Fruit fly (Drosophila melanogaster) whole organism, adult: ENCODE measurements around the gene CG31457.

Experiments
- CG7045 ChIP-seq: fragments of 200-800 bp; sonication (Bioruptor generic); optimal IDR thresholded peaks from 2 replicates; lab custom pipeline; 2017; ENCODE audit warnings: missing biosample characterization, mild to moderate bottlenecking, missing genetic modification characterization
- CG7101 ChIP-seq: fragments of 200-800 bp; sonication (Bioruptor generic); optimal IDR thresholded peaks from 2 replicates; lab custom pipeline; 2018; ENCODE audit warnings: missing biosample characterization, mild to moderate bottlenecking, missing genetic modification characterization, moderate library complexity
- Mnt ChIP-seq: fragments of 200-800 bp; sonication (Bioruptor generic); optimal IDR thresholded peaks from 2 replicates; lab custom pipeline; 2016; ENCODE audit warnings: missing biosample characterization, mild to moderate bottlenecking, missing genetic modification characterization
- cic ChIP-seq: fragments of 200-800 bp; sonication (Bioruptor generic); optimal IDR thresholded peaks from 2 replicates; lab custom pipeline; 2017; ENCODE audit warnings: missing biosample characterization, mild to moderate bottlenecking, missing genetic modification characterization, moderate library complexity
- cnc ChIP-seq, 2 experiments: fragments of >200 bp; optimal IDR thresholded peaks; 2 replicates each; lab custom pipeline; 2017
- kay ChIP-seq: fragments of 200-800 bp; sonication (Bioruptor generic); peaks from one replicate; lab custom pipeline; 2016; ENCODE audit warnings: missing biosample characterization, missing genetic modification characterization, borderline replicate concordance

- TF ChIP-seq kay (GFP tag; lab: Kevin White, UChicago) (no peak), CG7045 (GFP tag; lab: Kevin White, UChicago) (no peak), CG7101 (tag; lab: Kevin White, UChicago) (no peak), cnc (optimal IDR thresholded peaks at IDR 0.05; lab: Kevin White, UChicago) (no peak), cic (GFP tag; lab: Kevin White, UChicago) (no peak), Mnt (GFP tag; lab: Kevin White, UChicago) (no peak)
These were observed 46.5 kb downstream of the CG31457 start for dm6 chr3R:23081265-23081664.
